Worm (Caenorhabditis elegans): ENCODE results near the gene srw-3.

Gene srw-3

ce11 chrV:7705316-7705715 is at the start of gene srw-3:
Gene srw-3 (plus strand): TSS chrV:7705616.
- no peak for TF ChIP-seq tbx-8 (GFP tag; optimal IDR thresholded peaks at IDR 0.05)
- no peak for TF ChIP-seq ham-2 (GFP tag; optimal IDR thresholded peaks at IDR 0.05)
- no peak for TF ChIP-seq drap-1 (GFP tag; optimal IDR thresholded peaks at IDR 0.05)
- no peak for TF ChIP-seq nhr-28 (tag; optimal IDR thresholded peaks at IDR 0.05)
- no peak for TF ChIP-seq M03D4.4 (tag; optimal IDR thresholded peaks at IDR 0.05)
- no peak for TF ChIP-seq unc-62 (GFP tag; optimal IDR thresholded peaks at IDR 0.05)
- no peak for TF ChIP-seq mab-5 (tag; optimal IDR thresholded peaks at IDR 0.05)
- no peak for TF ChIP-seq sptf-1 (tag; optimal IDR thresholded peaks at IDR 0.05)
- TF ChIP-seq nhr-76 (tag; optimal IDR thresholded peaks at IDR 0.05) = no peak

- no peak for TF ChIP-seq nhr-237 (tag; optimal IDR thresholded peaks at IDR 0.05)
- TF ChIP-seq tbx-8 (GFP tag; optimal IDR thresholded peaks at IDR 0.05) = no peak
- no peak for TF ChIP-seq unc-62 (GFP tag; optimal IDR thresholded peaks at IDR 0.05)
- no peak for TF ChIP-seq hlh-1 (tag; optimal IDR thresholded peaks at IDR 0.05)
- TF ChIP-seq ceh-43 (GFP tag; optimal IDR thresholded peaks at IDR 0.05) = no peak
- TF ChIP-seq ham-2 (GFP tag; optimal IDR thresholded peaks at IDR 0.05) = no peak
- no peak for TF ChIP-seq M03D4.4 (tag; optimal IDR thresholded peaks at IDR 0.05)
- TF ChIP-seq ceh-83 (GFP tag; optimal IDR thresholded peaks at IDR 0.05) = no peak
- TF ChIP-seq pha-4 (tag; optimal IDR thresholded peaks at IDR 0.05) = no peak
- no peak for TF ChIP-seq nhr-12 (tag; optimal IDR thresholded peaks at IDR 0.05)
- TF ChIP-seq unc-120 (tag; optimal IDR thresholded peaks at IDR 0.05; ENCODE audit: poor library complexity, severe bottlenecking) = no peak
- TF ChIP-seq unc-39 (tag; optimal IDR thresholded peaks at IDR 0.05) = no peak
- no peak for TF ChIP-seq nhr-28 (tag; optimal IDR thresholded peaks at IDR 0.05)
- TF ChIP-seq lin-32 (GFP tag; optimal IDR thresholded peaks at IDR 0.05) = no peak
- TF ChIP-seq lin-13 (tag; optimal IDR thresholded peaks at IDR 0.05) = no peak
- TF ChIP-seq mab-5 (tag; optimal IDR thresholded peaks at IDR 0.05) = no peak
- no peak for TF ChIP-seq ceh-39 (tag; optimal IDR thresholded peaks at IDR 0.05)
Observed at ce11 chrV:7667940-7668339, 37.5 kb upstream of the srw-3 start, which contains the start of gene C12D5.5. Gene C12D5.5 (plus strand): TSS chrV:7668240.

ce11 chrV:7672258-7672657 is 33.2 kb upstream of the srw-3 start, which contains the start of gene C12D5.4:
Gene C12D5.4 (plus strand): TSS chrV:7672558.
- TF ChIP-seq nhr-2 (tag; optimal IDR thresholded peaks at IDR 0.05) (no peak), sem-2 (GFP tag; optimal IDR thresholded peaks at IDR 0.05) (no peak), ztf-11 (tag; optimal IDR thresholded peaks at IDR 0.05) (no peak), mep-1 (tag; optimal IDR thresholded peaks at IDR 0.05) (no peak), mab-5 (tag; optimal IDR thresholded peaks at IDR 0.05) (no peak), flh-1 (GFP tag; optimal IDR thresholded peaks at IDR 0.05) (no peak), ceh-83 (GFP tag; optimal IDR thresholded peaks at IDR 0.05) (no peak), lin-32 (GFP tag; optimal IDR thresholded peaks at IDR 0.05) (no peak), bed-3 (GFP tag; optimal IDR thresholded peaks at IDR 0.05) (no peak), lsy-2 (tag; optimal IDR thresholded peaks at IDR 0.05) (no peak), nhr-76 (tag; optimal IDR thresholded peaks at IDR 0.05) (no peak), sptf-1 (tag; optimal IDR thresholded peaks at IDR 0.05) (no peak), snpc-4 (tag; optimal IDR thresholded peaks at IDR 0.05) (no peak), nhr-28 (tag; optimal IDR thresholded peaks at IDR 0.05) (no peak), nhr-237 (tag; optimal IDR thresholded peaks at IDR 0.05) (no peak), nhr-12 (tag; optimal IDR thresholded peaks at IDR 0.05) (no peak), mls-2 (tag; optimal IDR thresholded peaks at IDR 0.05) (no peak), pha-4 (tag; optimal IDR thresholded peaks at IDR 0.05) (no peak), elt-3 (tag; optimal IDR thresholded peaks at IDR 0.05) (no peak), unc-39 (tag; optimal IDR thresholded peaks at IDR 0.05) (no peak)

DNA sequence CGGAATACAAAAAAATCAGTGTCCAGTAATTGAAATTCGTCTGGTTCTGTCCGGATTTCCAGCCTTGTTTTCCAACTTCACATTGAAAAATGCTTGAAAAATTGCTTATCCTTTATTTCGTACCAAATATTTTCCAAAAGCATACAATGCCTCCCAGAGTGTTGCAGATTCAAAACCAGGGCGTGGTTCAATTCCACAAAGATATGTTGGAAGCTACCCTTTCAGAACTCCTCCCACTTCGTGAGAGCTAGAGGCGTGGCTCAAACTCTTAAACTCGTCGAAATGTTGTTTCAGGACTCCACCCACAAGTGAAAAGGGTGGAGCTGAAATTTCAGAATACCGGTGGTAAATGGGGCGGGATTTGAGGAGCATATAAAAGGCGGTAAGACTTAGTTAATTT is 29.5 kb upstream of the srw-3 start, which contains the start of gene C12D5.3:
Gene C12D5.3, plus strand, starts transcription at position 301 of the 400 bp plus-strand sequence.
- TF ChIP-seq zip-8 (tag; optimal IDR thresholded peaks at IDR 0.05) (no peak), blmp-1 (tag; optimal IDR thresholded peaks at IDR 0.05) (no peak), nhr-76 (tag; optimal IDR thresholded peaks at IDR 0.05) (no peak), elt-1 (tag; optimal IDR thresholded peaks at IDR 0.05; ENCODE audit: borderline replicate concordance, insufficient read depth) (no peak), ceh-43 (GFP tag; optimal IDR thresholded peaks at IDR 0.05) (no peak), nhr-12 (tag; optimal IDR thresholded peaks at IDR 0.05) (no peak), pha-4 (tag; optimal IDR thresholded peaks at IDR 0.05) (no peak), mab-5 (tag; optimal IDR thresholded peaks at IDR 0.05) (no peak), ceh-83 (GFP tag; optimal IDR thresholded peaks at IDR 0.05) (no peak), nhr-28 (tag; optimal IDR thresholded peaks at IDR 0.05) (no peak), ham-2 (GFP tag; optimal IDR thresholded peaks at IDR 0.05) (no peak), hlh-1 (tag; optimal IDR thresholded peaks at IDR 0.05) (no peak), mls-2 (tag; optimal IDR thresholded peaks at IDR 0.05) (no peak), ztf-11 (tag; optimal IDR thresholded peaks at IDR 0.05) (no peak), flh-1 (GFP tag; optimal IDR thresholded peaks at IDR 0.05) (no peak), mep-1 (tag; optimal IDR thresholded peaks at IDR 0.05) (no peak)
